Fruit fly (Drosophila melanogaster) whole organism, prepupa: ENCODE data around the gene CG4452.

Experiments used
- Blimp-1 ChIP-seq: fragments of 200-800 bp; sonication (Bioruptor generic); optimal IDR thresholded peaks from 3 replicates; lab custom pipeline; 2017; ENCODE audit warnings: missing biosample characterization, missing genetic modification characterization, mild to moderate bottlenecking, moderate library complexity, missing genetic modification reagents
- CG11294 ChIP-seq: fragments of 200-800 bp; sonication (Bioruptor generic); IDR thresholded peaks from 2 replicates; pipeline ENCODE4 v1.3.6; 2022; ENCODE audit warnings: missing biosample characterization, missing genetic modification characterization
- CG11762 ChIP-seq: fragments of 200-800 bp; sonication (Bioruptor generic); optimal IDR thresholded peaks from 3 replicates; lab custom pipeline; 2016; ENCODE audit warnings: missing biosample characterization, missing genetic modification characterization; ENCODE audit not compliant: insufficient read depth
- CG11902 ChIP-seq: fragments of 200-800 bp; sonication (Bioruptor generic); optimal IDR thresholded peaks from 3 replicates; lab custom pipeline; 2016; ENCODE audit warnings: missing biosample characterization, missing genetic modification characterization
- CG15336 ChIP-seq: fragments of 200-800 bp; sonication (Bioruptor generic); IDR thresholded peaks from 2 replicates; pipeline ENCODE4 v1.3.6; 2022; ENCODE audit warnings: missing biosample characterization, missing genetic modification characterization
- CG1621 ChIP-seq: fragments of 200-800 bp; sonication (Bioruptor generic); optimal IDR thresholded peaks from 3 replicates; lab custom pipeline; 2018; ENCODE audit warnings: missing biosample characterization, mild to moderate bottlenecking, missing genetic modification characterization
- CG16779 ChIP-seq: fragments of 200-800 bp; sonication (Bioruptor generic); optimal IDR thresholded peaks from 3 replicates; lab custom pipeline; 2017; ENCODE audit warnings: missing biosample characterization, mild to moderate bottlenecking, missing genetic modification characterization
- CG3032 ChIP-seq: fragments of 200-800 bp; optimal IDR thresholded peaks from 2 replicates; lab custom pipeline; 2019; ENCODE audit warnings: missing biosample characterization, mild to moderate bottlenecking, missing genetic modification characterization, moderate library complexity
- CG32006 ChIP-seq: fragments of 200-800 bp; sonication (Bioruptor generic); optimal IDR thresholded peaks from 3 replicates; lab custom pipeline; 2017; ENCODE audit warnings: missing biosample characterization, mild to moderate bottlenecking, missing genetic modification characterization
- CG34406 ChIP-seq: fragments of 200-800 bp; sonication (Bioruptor generic); optimal IDR thresholded peaks from 3 replicates; lab custom pipeline; 2016; ENCODE audit warnings: missing biosample characterization, missing genetic modification characterization
- CG3919 ChIP-seq: fragments of 200-800 bp; sonication (Bioruptor generic); optimal IDR thresholded peaks from 3 replicates; lab custom pipeline; 2016; ENCODE audit warnings: missing biosample characterization, missing genetic modification characterization
- CG6808 ChIP-seq: fragments of 200-800 bp; sonication (Bioruptor generic); optimal IDR thresholded peaks from 3 replicates; lab custom pipeline; 2017; ENCODE audit warnings: missing biosample characterization, missing genetic modification characterization, mild to moderate bottlenecking, moderate library complexity, missing genetic modification reagents
- CG6854 ChIP-seq: fragments of 200-800 bp; sonication (Bioruptor generic); optimal IDR thresholded peaks from 2 replicates; lab custom pipeline; 2017; ENCODE audit warnings: missing biosample characterization, mild to moderate bottlenecking, missing genetic modification characterization
- CG8119 ChIP-seq: fragments of 200-800 bp; sonication (Bioruptor generic); IDR thresholded peaks from 3 replicates; pipeline ENCODE4 v1.3.6; 2022; ENCODE audit warnings: missing biosample characterization, missing genetic modification characterization
- CG8319 ChIP-seq: fragments of 200-800 bp; sonication (Bioruptor generic); optimal IDR thresholded peaks from 3 replicates; lab custom pipeline; 2016; ENCODE audit warnings: missing biosample characterization, missing genetic modification characterization
- CG9139 ChIP-seq: fragments of 200-800 bp; sonication (Bioruptor generic); optimal IDR thresholded peaks from 3 replicates; lab custom pipeline; 2017; ENCODE audit warnings: missing biosample characterization, mild to moderate bottlenecking, missing genetic modification characterization
- Eip75B ChIP-seq: fragments of 200-800 bp; sonication (Bioruptor generic); optimal IDR thresholded peaks from 3 replicates; lab custom pipeline; 2016; ENCODE audit warnings: missing biosample characterization, missing genetic modification characterization
- Eip78C ChIP-seq: fragments of 200-800 bp; sonication (Bioruptor generic); peaks from one replicate; lab custom pipeline; 2016; ENCODE audit warnings: missing biosample characterization, missing genetic modification characterization
- Eip93F ChIP-seq: fragments of 200-800 bp; sonication (Bioruptor generic); optimal IDR thresholded peaks from 2 replicates; lab custom pipeline; 2016; ENCODE audit warnings: missing biosample characterization, mild to moderate bottlenecking, missing genetic modification characterization
- Gug ChIP-seq: fragments of 200-800 bp; sonication (Bioruptor generic); IDR thresholded peaks from 2 replicates; pipeline ENCODE4 v1.3.6; 2022; ENCODE audit warnings: missing biosample characterization, missing genetic modification characterization
- Hr39 ChIP-seq: fragments of 200-800 bp; sonication (Bioruptor generic); optimal IDR thresholded peaks from 2 replicates; lab custom pipeline; 2016; ENCODE audit warnings: missing biosample characterization, missing genetic modification characterization
- OdsH ChIP-seq: fragments of 200-800 bp; sonication (Bioruptor generic); optimal IDR thresholded peaks from 3 replicates; lab custom pipeline; 2016; ENCODE audit warnings: missing biosample characterization, missing genetic modification characterization
- Smox ChIP-seq: fragments of 200-800 bp; sonication (Bioruptor generic); optimal IDR thresholded peaks from 3 replicates; lab custom pipeline; 2016; ENCODE audit warnings: missing biosample characterization, missing genetic modification characterization
- Sox14 ChIP-seq: fragments of 200-800 bp; sonication (Bioruptor generic); optimal IDR thresholded peaks from 3 replicates; lab custom pipeline; 2016; ENCODE audit warnings: missing biosample characterization, missing genetic modification characterization
- achi ChIP-seq: fragments of 200-800 bp; sonication (Bioruptor generic); optimal IDR thresholded peaks from 3 replicates; lab custom pipeline; 2016; ENCODE audit warnings: missing biosample characterization, missing genetic modification characterization
- acj6 ChIP-seq: fragments of 200-800 bp; sonication (Bioruptor generic); optimal IDR thresholded peaks from 3 replicates; lab custom pipeline; 2016; ENCODE audit warnings: missing biosample characterization, missing genetic modification characterization
- dac ChIP-seq: fragments of 200-800 bp; sonication (Bioruptor generic); optimal IDR thresholded peaks from 2 replicates; lab custom pipeline; 2017; ENCODE audit warnings: missing biosample characterization, mild to moderate bottlenecking, missing genetic modification characterization
- eg ChIP-seq: fragments of 200-800 bp; sonication (Bioruptor generic); IDR thresholded peaks from 3 replicates; pipeline ENCODE4 v1.3.6; 2022; ENCODE audit warnings: missing biosample characterization, missing genetic modification characterization
- fd59A ChIP-seq: fragments of 200-800 bp; sonication (Bioruptor generic); optimal IDR thresholded peaks from 2 replicates; lab custom pipeline; 2017; ENCODE audit warnings: missing biosample characterization, mild to moderate bottlenecking, missing genetic modification characterization, missing genetic modification reagents
- lz ChIP-seq: fragments of 200-800 bp; sonication (Bioruptor generic); optimal IDR thresholded peaks from 3 replicates; lab custom pipeline; 2016; ENCODE audit warnings: missing biosample characterization, missing genetic modification characterization
- net ChIP-seq: fragments of 200-800 bp; sonication (Bioruptor generic); optimal IDR thresholded peaks from 3 replicates; lab custom pipeline; 2016; ENCODE audit warnings: missing biosample characterization, missing genetic modification characterization
- salr ChIP-seq, 2 experiments: fragments of 200-800 bp; sonication (Bioruptor generic); optimal IDR thresholded peaks; 3 replicates each; lab custom pipeline; 2016 to 2018; ENCODE audit warnings: missing biosample characterization in 2 of 2, missing genetic modification characterization in 2 of 2, mild to moderate bottlenecking in 1 of 2
- spab ChIP-seq: fragments of 200-800 bp; sonication (Bioruptor generic); optimal IDR thresholded peaks from 2 replicates; lab custom pipeline; 2017; ENCODE audit warnings: missing biosample characterization, mild to moderate bottlenecking, missing genetic modification characterization, missing genetic modification reagents
- ss ChIP-seq, 2 experiments: fragments of 200-800 bp; sonication (Bioruptor generic); optimal IDR thresholded peaks; 2 replicates in 1 of 2; 3 replicates in 1 of 2; lab custom pipeline; 2017 to 2018; ENCODE audit warnings: mild to moderate bottlenecking in 2 of 2, missing biosample characterization in 2 of 2, missing genetic modification characterization in 2 of 2, moderate library complexity in 1 of 2
- svp ChIP-seq: fragments of 200-800 bp; sonication (Bioruptor generic); peaks from one replicate; lab custom pipeline; 2016; ENCODE audit warnings: missing biosample characterization, missing genetic modification characterization

Gene CG4452

DNA sequence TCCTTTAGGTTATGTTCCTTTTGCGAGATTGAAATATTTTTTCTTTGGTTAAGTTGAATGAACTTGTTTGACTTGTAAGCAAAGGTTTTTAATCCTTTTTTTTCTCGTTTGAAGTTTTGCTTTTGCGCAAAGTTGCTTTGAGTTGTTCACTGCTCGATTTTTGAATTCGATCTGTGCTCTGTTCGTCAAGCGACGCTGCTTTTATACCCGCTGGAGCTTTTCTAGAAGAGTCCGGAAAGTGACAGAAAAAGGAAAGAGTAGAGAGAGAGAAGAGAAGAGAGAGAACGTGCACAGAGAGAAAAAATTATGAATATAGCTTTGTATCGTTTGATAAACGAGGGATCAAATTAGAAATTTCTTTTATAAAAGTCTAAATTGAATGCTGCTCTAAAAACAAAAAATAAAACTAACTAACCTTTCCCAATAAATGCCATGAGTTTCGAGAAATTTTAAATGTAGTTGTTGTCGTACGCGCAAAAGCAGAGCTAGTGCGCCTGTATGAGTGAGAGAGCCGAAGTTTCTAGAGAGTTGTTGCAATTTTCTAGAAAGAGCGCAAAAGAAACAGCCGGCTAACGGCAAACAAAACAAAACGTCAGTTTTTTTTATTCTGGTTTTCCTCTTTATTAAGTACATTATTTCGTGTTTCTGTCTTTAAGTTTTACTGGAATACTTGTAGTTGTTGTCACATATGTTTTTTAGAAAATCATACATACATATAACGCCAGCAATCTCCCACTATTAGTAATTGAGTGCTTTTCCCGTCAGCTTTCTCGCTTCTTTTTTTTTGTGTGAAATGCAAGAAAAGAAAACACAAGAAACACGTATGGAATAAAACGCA lies 10.2 kb downstream of the CG4452 start, which contains the start of gene Hsp26 (continued):
- TF ChIP-seq salr (GFP tag; optimal IDR thresholded peaks at IDR 0.05; lab: Kevin White, UChicago) (peak; percentile 74 to 90), Blimp-1 (GFP tag; lab: Kevin White, UChicago) (peak; percentile 51), lz (GFP tag; lab: Kevin White, UChicago) (peak; percentile 94), CG11902 (GFP tag; lab: Kevin White, UChicago) (peak; percentile 68), CG3032 (tag; lab: Kevin White, UChicago) (peak; percentile 75), CG32006 (GFP tag; lab: Kevin White, UChicago) (peak; percentile 93), CG11294 (peak; percentile 87), CG6854 (GFP tag; lab: Kevin White, UChicago) (peak; percentile 80), CG1621 (tag; lab: Kevin White, UChicago) (peak; percentile 72), Hr39 (peak; percentile 89)
- TF ChIP-seq, all 60 proteins: peak for 59

DNA sequence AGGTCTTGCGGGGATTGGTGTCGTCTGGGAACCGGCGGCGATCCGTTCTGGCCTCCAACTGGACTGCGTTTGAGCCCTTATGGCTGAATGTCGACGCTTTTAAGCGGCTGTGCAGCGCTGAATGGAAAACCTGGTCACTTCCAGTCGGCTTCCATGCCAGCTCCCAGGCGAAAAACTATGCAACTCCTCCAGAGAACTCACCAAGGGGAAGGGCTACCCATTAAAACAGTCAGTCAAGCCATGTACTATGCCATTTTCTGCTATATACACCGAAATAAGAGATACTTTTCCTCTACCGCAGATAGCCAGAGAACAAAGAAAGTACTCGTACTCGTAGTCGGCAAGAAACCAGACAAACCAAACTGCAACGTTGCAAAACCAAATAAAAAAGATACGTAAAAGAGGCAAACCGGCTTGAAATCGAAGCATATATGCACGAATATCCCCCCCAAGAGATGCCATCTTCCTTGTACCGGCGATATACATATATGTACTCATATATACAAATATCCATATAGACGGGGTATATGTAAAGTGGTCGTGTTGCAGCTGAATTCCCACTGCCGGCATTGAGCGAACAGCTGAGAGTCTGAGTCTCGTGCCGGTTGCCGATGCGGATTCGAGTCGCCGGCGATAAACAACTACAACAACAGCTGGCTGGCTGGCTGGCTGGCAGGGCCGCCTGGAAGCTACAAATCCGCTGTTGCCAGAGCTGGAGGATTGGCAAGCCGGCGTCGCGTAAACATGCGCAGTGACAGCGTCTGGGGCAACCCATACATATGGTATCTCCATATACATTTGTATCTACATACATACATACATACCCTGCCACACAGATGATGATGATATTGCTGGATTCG lies 12.5 kb downstream of the CG4452 start, which contains the start of gene Hsp67Ba:
Gene Hsp67Ba (minus strand): TSS at position 51 of the 860 bp plus-strand sequence.
- TF ChIP-seq Eip75B (GFP tag; lab: Kevin White, UChicago) (no peak), CG6808 (peak; percentile 51), Eip93F (GFP tag; lab: Kevin White, UChicago) (peak; percentile 41), OdsH (GFP tag; lab: Kevin White, UChicago) (no peak), dac (GFP tag; lab: Kevin White, UChicago) (no peak), net (no peak), CG8319 (no peak), CG1621 (tag; lab: Kevin White, UChicago) (no peak), CG11762 (GFP tag; lab: Kevin White, UChicago) (no peak), CG3919 (GFP tag; lab: Kevin White, UChicago) (no peak), CG3032 (tag; lab: Kevin White, UChicago) (no peak), Sox14 (GFP tag; lab: Kevin White, UChicago) (peak; percentile 67), fd59A (no peak), CG8119 (0 out of 3 replicates have a peak, but pooled peaks have one; percentile 18), CG34406 (GFP tag; lab: Kevin White, UChicago) (no peak), svp (GFP tag; lab: Kevin White, UChicago) (peak; percentile 34), CG11902 (GFP tag; lab: Kevin White, UChicago) (no peak), achi (GFP tag; lab: Kevin White, UChicago) (no peak), ss (GFP tag; optimal IDR thresholded peaks at IDR 0.05; lab: Kevin White, UChicago) (peak; percentile 5 to 47), acj6 (GFP tag; lab: Kevin White, UChicago) (no peak), Smox (GFP tag; lab: Kevin White, UChicago) (no peak), CG16779 (tag; lab: Kevin White, UChicago) (no peak), eg (GFP tag; lab: Robert Waterston, UW) (0 out of 3 replicates have a peak, but pooled peaks have one; percentile 25), Eip78C (GFP tag; lab: Kevin White, UChicago) (peak; percentile 76), CG6854 (GFP tag; lab: Kevin White, UChicago) (peak; percentile 21), CG9139 (GFP tag; lab: Kevin White, UChicago) (peak; percentile 23), spab (no peak), Gug (GFP tag; lab: Robert Waterston, UW) (no peak), CG15336 (GFP tag; lab: Robert Waterston, UW) (0 out of 2 replicates have a peak, but pooled peaks have one; percentile 7)
